Worm (Caenorhabditis elegans): ENCODE results near the gene K08H2.10.

- TF ChIP-seq nfya-1 (tag; optimal IDR thresholded peaks at IDR 0.05): no peak
- no peak for TF ChIP-seq nhr-11 (tag; optimal IDR thresholded peaks at IDR 0.05)
- TF ChIP-seq hlh-8 (tag; optimal IDR thresholded peaks at IDR 0.05): no peak
- no peak for TF ChIP-seq tbx-2 (tag; optimal IDR thresholded peaks at IDR 0.05)
- TF ChIP-seq pqm-1 (tag; optimal IDR thresholded peaks at IDR 0.05): no peak
- TF ChIP-seq C38D4.7 (GFP tag; optimal IDR thresholded peaks at IDR 0.05): no peak
- TF ChIP-seq ets-4 (tag; optimal IDR thresholded peaks at IDR 0.05): no peak
Measured at ce11 chrX:13246668-13247358, 10.8 kb upstream of the K08H2.10 start.
